Worm (Caenorhabditis elegans): ENCODE data around the gene F26F12.2.

The F26F12.2 gene

ce11 chrV:5843415-5844337 lies 5.3 kb upstream of the F26F12.2 start:
- TF ChIP-seq madf-3 (GFP tag; IDR thresholded peaks at IDR 0.05) (peak; percentile 71; the same call in 1 of the 2 replicates), gei-17 (GFP tag; optimal IDR thresholded peaks at IDR 0.05) (no peak), Y53G8AR.9 (GFP tag; conservative IDR thresholded peaks at IDR 0.05) (peak; percentile 67; the same call in 1 of the 2 replicates), madf-8 (GFP tag; conservative IDR thresholded peaks at IDR 0.05) (0 out of 2 replicates have a peak, but pooled peaks have one; percentile 14), dox-1 (GFP tag; IDR thresholded peaks at IDR 0.05) (peak; percentile 51; the same call in 1 of the 2 replicates), ceh-91 (GFP tag; IDR thresholded peaks at IDR 0.05) (no peak), ceh-79 (tag; optimal IDR thresholded peaks at IDR 0.05) (no peak), dpff-1 (tag; optimal IDR thresholded peaks at IDR 0.05) (no peak), mcd-1 (GFP tag; IDR thresholded peaks at IDR 0.05) (peak; percentile 17; the same call in 1 of the 2 replicates), lag-1 (GFP tag; IDR thresholded peaks at IDR 0.05) (0 out of 2 replicates have a peak, but pooled peaks have one; percentile 31), T07F8.4 (tag; optimal IDR thresholded peaks at IDR 0.05) (no peak), hsf-1 (GFP tag; IDR thresholded peaks at IDR 0.05) (no peak), tbp1 (GFP tag; optimal IDR thresholded peaks at IDR 0.05) (peak; percentile 12), lir-1 (GFP tag; conservative IDR thresholded peaks at IDR 0.05) (peak; percentile 32; the same call in 1 of the 2 replicates), pha-4 (tag; optimal IDR thresholded peaks at IDR 0.05) (peak; percentile 85), egl-44 (GFP tag; IDR thresholded peaks at IDR 0.05) (peak; percentile 60; the same call in 1 of the 2 replicates), lsy-27 (tag; optimal IDR thresholded peaks at IDR 0.05; ENCODE audit: borderline replicate concordance, insufficient read depth) (no peak), nhr-27 (tag; optimal IDR thresholded peaks at IDR 0.05) (no peak), F52B5.7 (tag; optimal IDR thresholded peaks at IDR 0.05) (no peak), ztf-18 (tag; optimal IDR thresholded peaks at IDR 0.05) (peak; percentile 21), athp-1 (tag; optimal IDR thresholded peaks at IDR 0.05) (no peak), ztf-22 (GFP tag; optimal IDR thresholded peaks at IDR 0.05) (no peak), cebp-2 (GFP tag; IDR thresholded peaks at IDR 0.05) (0 out of 2 replicates have a peak, but pooled peaks have one; percentile 30), cebp-1 (GFP tag; IDR thresholded peaks at IDR 0.05) (peak; percentile 76), cebp-1 (tag; optimal IDR thresholded peaks at IDR 0.05) (peak; percentile 59), lin-54 (GFP tag; optimal IDR thresholded peaks at IDR 0.05) (peak; percentile 17), repo-1 (tag; optimal IDR thresholded peaks at IDR 0.05) (peak; percentile 6), chd-7 (tag; optimal IDR thresholded peaks at IDR 0.05) (peak; percentile 44), K11D2.4 (GFP tag; IDR thresholded peaks at IDR 0.05) (peak; percentile 56), pbrm-1 (GFP tag; IDR thresholded peaks at IDR 0.05) (no peak; the same call in 1 of the 2 replicates), nhr-120 (GFP tag; IDR thresholded peaks at IDR 0.05) (0 out of 2 replicates have a peak, but pooled peaks have one; percentile 21), F37B4.10 (GFP tag; IDR thresholded peaks at IDR 0.05) (0 out of 2 replicates have a peak, but pooled peaks have one; percentile 88), zim-3 (tag; optimal IDR thresholded peaks at IDR 0.05) (no peak), F39B2.1 (GFP tag; IDR thresholded peaks at IDR 0.05) (no peak), attf-5 (GFP tag; optimal IDR thresholded peaks at IDR 0.05) (peak; percentile 19), Y95B8A.8 (GFP tag; IDR thresholded peaks at IDR 0.05) (peak; percentile 81; the same call in 1 of the 2 replicates), nfyb-1 (GFP tag; IDR thresholded peaks at IDR 0.05) (no peak), sea-2 (GFP tag; IDR thresholded peaks at IDR 0.05) (no peak), F23B12.7 (tag; optimal IDR thresholded peaks at IDR 0.05; ENCODE audit: insufficient read depth) (peak; percentile 31), zfh-2 (GFP tag; conservative IDR thresholded peaks at IDR 0.05) (peak; percentile 95), hrde-1 (tag; optimal IDR thresholded peaks at IDR 0.05; ENCODE audit: borderline replicate concordance) (no peak), mxl-1 (tag; optimal IDR thresholded peaks at IDR 0.05) (no peak), lin-35 (GFP tag; optimal IDR thresholded peaks at IDR 0.05) (peak in 1 of 3 experiments; percentile 4), fkh-3 (tag; optimal IDR thresholded peaks at IDR 0.05) (peak; percentile 40), egrh-3 (GFP tag; IDR thresholded peaks at IDR 0.05) (peak; percentile 78; the same call in 1 of the 2 replicates), C17E4.6 (GFP tag; IDR thresholded peaks at IDR 0.05) (0 out of 2 replicates have a peak, but pooled peaks have one; percentile 21)
